Worm (Caenorhabditis elegans) whole organism, mixed stage, embryonic: ENCODE results near the gene str-108.

Source experiments
- M03D4.4 ChIP-seq: sonication (generic microtip); optimal IDR thresholded peaks from 2 replicates; lab custom pipeline; 2017; ENCODE audit warnings: mild to moderate bottlenecking, missing genetic modification characterization, missing compliant biosample characterization
- bed-3 ChIP-seq: fragments of 200-800 bp; sonication (Bioruptor generic); optimal IDR thresholded peaks from 3 replicates; lab custom pipeline; 2018; ENCODE audit warnings: mild to moderate bottlenecking, missing genetic modification characterization, moderate library complexity, missing compliant biosample characterization
- blmp-1 ChIP-seq: fragments of 150-350 bp; optimal IDR thresholded peaks from 2 replicates; lab custom pipeline; 2014; ENCODE audit warnings: missing biosample characterization, missing genetic modification characterization
- ceh-39 ChIP-seq: fragments of 150-350 bp; optimal IDR thresholded peaks from 2 replicates; lab custom pipeline; 2014; ENCODE audit warnings: missing biosample characterization, missing genetic modification characterization
- ceh-83 ChIP-seq: fragments of 200-800 bp; sonication (Bioruptor generic); optimal IDR thresholded peaks from 2 replicates; lab custom pipeline; 2018; ENCODE audit warnings: mild to moderate bottlenecking, missing genetic modification characterization, missing compliant biosample characterization
- ces-1 ChIP-seq: fragments of 150-350 bp; optimal IDR thresholded peaks from 2 replicates; lab custom pipeline; 2014; ENCODE audit warnings: missing biosample characterization, missing genetic modification reagents, missing genetic modification characterization
- cnd-1 ChIP-seq: fragments of 200-800 bp; sonication (Bioruptor generic); optimal IDR thresholded peaks from 2 replicates; lab custom pipeline; 2018; ENCODE audit warnings: mild to moderate bottlenecking, missing genetic modification characterization, missing compliant biosample characterization
- drap-1 ChIP-seq: fragments of 200-800 bp; sonication (Bioruptor generic); optimal IDR thresholded peaks from 3 replicates; lab custom pipeline; 2018; ENCODE audit warnings: mild to moderate bottlenecking, missing genetic modification characterization, missing compliant biosample characterization
- elt-3 ChIP-seq: fragments of 150-350 bp; optimal IDR thresholded peaks from 2 replicates; lab custom pipeline; 2014; ENCODE audit warnings: missing biosample characterization, missing genetic modification characterization
- flh-1 ChIP-seq: fragments of 200-800 bp; sonication (Bioruptor generic); optimal IDR thresholded peaks from 2 replicates; lab custom pipeline; 2018; ENCODE audit warnings: mild to moderate bottlenecking, missing genetic modification characterization, moderate library complexity, missing compliant biosample characterization
- ham-2 ChIP-seq: fragments of 200-800 bp; sonication (Bioruptor generic); optimal IDR thresholded peaks from 2 replicates; lab custom pipeline; 2018; ENCODE audit warnings: mild to moderate bottlenecking, missing genetic modification characterization, missing compliant biosample characterization
- hlh-1 ChIP-seq: fragments of 150-350 bp; optimal IDR thresholded peaks from 2 replicates; lab custom pipeline; 2014; ENCODE audit warnings: missing biosample characterization, missing genetic modification reagents, missing genetic modification characterization
- lin-13 ChIP-seq: fragments of 150-350 bp; optimal IDR thresholded peaks from 2 replicates; lab custom pipeline; 2014; ENCODE audit warnings: missing biosample characterization, missing genetic modification characterization
- lsy-2 ChIP-seq: fragments of 150-350 bp; optimal IDR thresholded peaks from 2 replicates; lab custom pipeline; 2014; ENCODE audit warnings: missing biosample characterization, missing genetic modification characterization
- mab-5 ChIP-seq: fragments of 150-350 bp; optimal IDR thresholded peaks from 2 replicates; lab custom pipeline; 2014; ENCODE audit warnings: missing biosample characterization, missing genetic modification characterization
- mep-1 ChIP-seq: fragments of 150-350 bp; optimal IDR thresholded peaks from 2 replicates; lab custom pipeline; 2017; ENCODE audit warnings: missing biosample characterization, missing genetic modification reagents, missing genetic modification characterization, inconsistent platforms
- mls-2 ChIP-seq: sonication (generic microtip); optimal IDR thresholded peaks from 2 replicates; lab custom pipeline; 2016; ENCODE audit warnings: mild to moderate bottlenecking, missing genetic modification characterization, moderate library complexity, missing compliant biosample characterization
- nhr-12 ChIP-seq: fragments of 150-350 bp; optimal IDR thresholded peaks from 2 replicates; lab custom pipeline; 2014; ENCODE audit warnings: missing biosample characterization, missing genetic modification characterization
- nhr-2 ChIP-seq: fragments of 150-350 bp; optimal IDR thresholded peaks from 2 replicates; lab custom pipeline; 2014; ENCODE audit warnings: missing biosample characterization, missing genetic modification characterization
- nhr-237 ChIP-seq: fragments of 150-350 bp; optimal IDR thresholded peaks from 2 replicates; lab custom pipeline; 2014; ENCODE audit warnings: missing biosample characterization, missing genetic modification characterization
- nhr-28 ChIP-seq: fragments of 150-350 bp; optimal IDR thresholded peaks from 2 replicates; lab custom pipeline; 2014; ENCODE audit warnings: missing biosample characterization, missing genetic modification characterization
- nhr-76 ChIP-seq: sonication (generic microtip); optimal IDR thresholded peaks from 2 replicates; lab custom pipeline; 2017; ENCODE audit warnings: missing biosample characterization, missing genetic modification characterization
- pha-4 ChIP-seq: fragments of 150-350 bp; optimal IDR thresholded peaks from 2 replicates; lab custom pipeline; 2018; ENCODE audit warnings: missing biosample characterization, missing genetic modification reagents, missing genetic modification characterization
- snpc-4 ChIP-seq: fragments of 150-350 bp; optimal IDR thresholded peaks from 2 replicates; lab custom pipeline; 2014; ENCODE audit warnings: missing biosample characterization, missing genetic modification characterization
- sptf-1 ChIP-seq: sonication (generic microtip); optimal IDR thresholded peaks from 2 replicates; lab custom pipeline; 2017; ENCODE audit warnings: mild to moderate bottlenecking, missing genetic modification characterization, moderate library complexity, missing compliant biosample characterization
- tbx-8 ChIP-seq: fragments of 200-800 bp; sonication (Bioruptor generic); optimal IDR thresholded peaks from 2 replicates; lab custom pipeline; 2018; ENCODE audit warnings: mild to moderate bottlenecking, missing genetic modification characterization, moderate library complexity, missing compliant biosample characterization
- unc-120 ChIP-seq: sonication (generic microtip); optimal IDR thresholded peaks from 2 replicates; lab custom pipeline; 2017; ENCODE audit warnings: missing genetic modification characterization, missing compliant biosample characterization; ENCODE audit not compliant: poor library complexity, severe bottlenecking
- unc-39 ChIP-seq: fragments of 150-350 bp; optimal IDR thresholded peaks from 2 replicates; lab custom pipeline; 2014; ENCODE audit warnings: missing biosample characterization, missing genetic modification characterization
- unc-62 ChIP-seq: fragments of 150-350 bp; optimal IDR thresholded peaks from 2 replicates; lab custom pipeline; 2014; ENCODE audit warnings: missing biosample characterization, missing genetic modification reagents, missing genetic modification characterization
- zip-8 ChIP-seq: fragments of 150-350 bp; optimal IDR thresholded peaks from 2 replicates; lab custom pipeline; 2014; ENCODE audit warnings: missing biosample characterization, missing genetic modification characterization
- ztf-11 ChIP-seq: fragments of 150-350 bp; optimal IDR thresholded peaks from 2 replicates; lab custom pipeline; 2014; ENCODE audit warnings: missing biosample characterization, missing genetic modification characterization

Gene str-108

DNA sequence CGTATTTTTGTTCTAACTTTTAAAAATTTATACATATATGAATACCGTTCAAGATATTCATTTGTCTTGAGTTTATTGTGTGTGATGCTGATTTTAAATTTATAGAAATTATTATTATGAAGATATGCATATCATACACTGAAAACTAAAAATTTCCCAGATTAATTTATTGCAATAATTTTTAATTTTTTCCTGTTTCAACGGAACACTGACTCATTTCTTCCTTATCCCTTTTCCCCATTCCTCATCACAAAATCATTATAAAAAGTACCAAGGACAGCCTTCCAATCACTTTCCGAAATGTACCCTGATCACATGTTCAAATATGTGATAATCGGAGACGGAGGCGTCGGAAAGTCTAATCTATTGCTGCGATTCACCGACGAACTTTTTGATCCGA is 28.6 kb downstream of the str-108 start, which contains the start of gene rabr-4:
rabr-4 (plus strand) TSS at position 301 of the 400 bp plus-strand sequence.
- TF ChIP-seq lin-13 (tag; lab: Kevin White, UChicago), result no peak
- no peak for TF ChIP-seq nhr-2
- no peak for TF ChIP-seq unc-39
- no peak for TF ChIP-seq unc-120 (tag; lab: Kevin White, UChicago)
- TF ChIP-seq flh-1 (GFP tag; lab: Kevin White, UChicago), result no peak
- no peak for TF ChIP-seq ceh-39 (tag; lab: Kevin White, UChicago)
- no peak for TF ChIP-seq ces-1 (GFP tag; lab: Kevin White, UChicago)
- no peak for TF ChIP-seq nhr-237 (tag; lab: Kevin White, UChicago)
- no peak for TF ChIP-seq cnd-1
- TF ChIP-seq bed-3, result no peak
- no peak for TF ChIP-seq nhr-76
- no peak for TF ChIP-seq nhr-28 (tag; lab: Kevin White, UChicago)
- no peak for TF ChIP-seq hlh-1 (tag; lab: Kevin White, UChicago)
- TF ChIP-seq zip-8, result no peak
- TF ChIP-seq, all 35 proteins: peak for 0

ce11 chrV:16195379-16195778 is 29.3 kb downstream of the str-108 start, which contains the start of gene rabr-3:
TSS of gene rabr-3 (plus strand) at chrV:16195679.
- TF ChIP-seq unc-62 (GFP tag; lab: Kevin White, UChicago), result no peak

- no peak for TF ChIP-seq tbx-8 (GFP tag; lab: Kevin White, UChicago)
- TF ChIP-seq M03D4.4, result no peak
- TF ChIP-seq snpc-4 (tag; lab: Kevin White, UChicago), result no peak
- no peak for TF ChIP-seq cnd-1
- no peak for TF ChIP-seq nhr-2
- no peak for TF ChIP-seq lin-13 (tag; lab: Kevin White, UChicago)
- no peak for TF ChIP-seq bed-3
- TF ChIP-seq unc-62 (GFP tag; lab: Kevin White, UChicago), result no peak
- TF ChIP-seq hlh-1 (tag; lab: Kevin White, UChicago), result no peak
- no peak for TF ChIP-seq nhr-237 (tag; lab: Kevin White, UChicago)
- no peak for TF ChIP-seq mep-1 (tag; lab: Kevin White, UChicago)
- no peak for TF ChIP-seq nhr-12 (tag; lab: Kevin White, UChicago)
- no peak for TF ChIP-seq unc-39
- TF ChIP-seq elt-3 (tag; lab: Kevin White, UChicago), result no peak
- no peak for TF ChIP-seq unc-120 (tag; lab: Kevin White, UChicago)
- TF ChIP-seq zip-8, result no peak
- no peak for TF ChIP-seq drap-1 (GFP tag; lab: Kevin White, UChicago)
These were observed 32.0 kb downstream of the str-108 start, which contains the start of gene F11A5.5 for ce11 chrV:16198016-16198415. TSS of gene F11A5.5 (plus strand) at chrV:16198316.

DNA sequence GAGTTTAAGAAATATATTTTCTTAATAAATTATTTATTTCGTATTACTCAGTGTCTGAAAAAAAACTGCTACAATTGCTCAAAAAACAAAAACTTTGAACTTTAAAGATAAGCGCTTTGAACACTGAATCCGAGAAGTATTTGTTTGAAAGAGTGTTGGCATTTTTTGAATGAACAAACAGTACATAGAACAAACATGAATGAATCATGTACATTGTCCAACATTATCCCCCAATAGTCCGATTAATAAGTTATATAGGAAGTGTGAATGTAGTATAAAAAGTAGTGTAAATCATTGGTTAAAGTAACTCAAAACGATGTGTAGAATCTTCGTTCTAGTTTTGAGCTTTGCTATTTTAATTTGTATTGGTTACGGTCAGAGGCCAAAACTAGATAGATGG is 35.7 kb downstream of the str-108 start, which contains the start of gene F11A5.17:
F11A5.17 (plus strand) TSS at position 301 of the 400 bp plus-strand sequence.
- TF ChIP-seq cnd-1, result no peak
- TF ChIP-seq nhr-12 (tag; lab: Kevin White, UChicago), result no peak
- TF ChIP-seq ham-2 (GFP tag; lab: Kevin White, UChicago), result no peak
- no peak for TF ChIP-seq M03D4.4
- no peak for TF ChIP-seq lin-13 (tag; lab: Kevin White, UChicago)
- no peak for TF ChIP-seq elt-3 (tag; lab: Kevin White, UChicago)

DNA sequence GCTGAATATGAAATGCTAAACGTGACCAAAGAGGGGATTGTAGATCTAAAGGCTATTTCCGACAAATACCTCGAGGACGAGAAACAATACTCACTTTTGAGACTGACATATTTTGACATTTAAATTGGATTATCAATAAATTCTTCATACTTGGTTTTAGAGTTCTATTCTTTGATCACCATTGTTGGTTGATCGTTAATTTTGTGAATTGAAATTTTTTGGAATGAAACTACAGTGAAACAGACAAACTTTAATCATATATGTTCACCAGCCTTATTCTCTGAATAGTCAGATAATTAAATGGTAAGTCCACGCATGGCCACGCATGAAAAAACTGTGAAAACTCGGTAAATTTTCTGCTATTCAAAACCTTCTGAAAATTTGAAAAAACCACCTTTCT is 36.6 kb downstream of the str-108 start, which contains the start of gene F11A5.18:
F11A5.18 (plus strand) TSS at position 301 of the 400 bp plus-strand sequence.
- no peak for TF ChIP-seq lsy-2
- no peak for TF ChIP-seq pha-4 (tag; lab: Kevin White, UChicago)
- TF ChIP-seq ham-2 (GFP tag; lab: Kevin White, UChicago), result no peak
- TF ChIP-seq drap-1 (GFP tag; lab: Kevin White, UChicago), result no peak
- TF ChIP-seq flh-1 (GFP tag; lab: Kevin White, UChicago), result no peak
- TF ChIP-seq zip-8, result no peak
- no peak for TF ChIP-seq nhr-28 (tag; lab: Kevin White, UChicago)

DNA sequence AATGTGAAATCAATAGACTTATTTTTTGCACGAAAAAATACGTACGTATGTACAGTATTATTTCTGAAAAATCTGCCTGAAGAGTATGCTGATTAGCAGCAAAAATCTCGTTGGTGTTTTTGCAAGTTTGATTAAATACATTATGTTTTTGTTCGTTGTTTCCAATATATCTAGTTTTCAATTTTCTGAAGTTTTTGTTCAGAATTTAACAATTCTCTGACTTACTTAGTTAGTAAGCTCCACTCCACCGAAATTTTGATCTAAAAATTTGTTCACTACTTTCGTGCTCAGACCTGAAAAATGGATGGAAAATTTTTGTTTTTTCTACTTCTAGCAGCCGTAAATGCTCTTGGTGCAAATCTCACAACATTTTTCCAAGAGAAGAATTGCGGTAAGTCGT is 38.9 kb downstream of the str-108 start, which contains the start of gene irld-26:
irld-26 (plus strand) TSS at position 301 of the 400 bp plus-strand sequence.
- no peak for TF ChIP-seq mab-5 (tag; lab: Kevin White, UChicago)
- TF ChIP-seq cnd-1, result no peak
- no peak for TF ChIP-seq drap-1 (GFP tag; lab: Kevin White, UChicago)
- no peak for TF ChIP-seq ztf-11 (tag; lab: Kevin White, UChicago)
- TF ChIP-seq lsy-2, result no peak
- no peak for TF ChIP-seq mep-1 (tag; lab: Kevin White, UChicago)
- TF ChIP-seq zip-8, result no peak
- no peak for TF ChIP-seq ces-1 (GFP tag; lab: Kevin White, UChicago)
- TF ChIP-seq nhr-2, result no peak
- no peak for TF ChIP-seq blmp-1 (tag; lab: Kevin White, UChicago)
- no peak for TF ChIP-seq sptf-1 (tag; lab: Kevin White, UChicago)
- TF ChIP-seq mls-2, result no peak
- TF ChIP-seq lin-13 (tag; lab: Kevin White, UChicago), result no peak
- no peak for TF ChIP-seq elt-3 (tag; lab: Kevin White, UChicago)
- TF ChIP-seq ceh-83 (GFP tag; lab: Kevin White, UChicago), result no peak
- TF ChIP-seq unc-39, result no peak
- no peak for TF ChIP-seq tbx-8 (GFP tag; lab: Kevin White, UChicago)
